Worm (Caenorhabditis elegans) whole organism, L2 larva: ENCODE results near the gene C49H3.6.
A peak's percentile ranks its signal among the peaks of the same experiment; 100 is the strongest.

Source experiments
- C34F6.9 ChIP-seq: fragments of 150-350 bp; optimal IDR thresholded peaks from 2 replicates; lab custom pipeline; 2014; ENCODE audit warnings: missing biosample characterization, missing genetic modification characterization
- R02D3.7 ChIP-seq: fragments of 150-350 bp; optimal IDR thresholded peaks from 2 replicates; lab custom pipeline; 2014; ENCODE audit warnings: missing biosample characterization, missing genetic modification characterization
- ZK546.5 ChIP-seq: sonication (generic microtip); optimal IDR thresholded peaks from 2 replicates; lab custom pipeline; 2017; ENCODE audit warnings: missing biosample characterization, missing genetic modification characterization
- alr-1 ChIP-seq: fragments of 150-350 bp; optimal IDR thresholded peaks from 2 replicates; lab custom pipeline; 2014; ENCODE audit warnings: missing biosample characterization, missing genetic modification characterization
- aly-2 ChIP-seq: fragments of 150-350 bp; optimal IDR thresholded peaks from 2 replicates; lab custom pipeline; 2014; ENCODE audit warnings: missing biosample characterization, missing genetic modification characterization
- ama-1 ChIP-seq: fragments of 150-350 bp; optimal IDR thresholded peaks from 2 replicates; lab custom pipeline; 2018; ENCODE audit warnings: inconsistent platforms
- blmp-1 ChIP-seq: sonication (generic microtip); optimal IDR thresholded peaks from 2 replicates; lab custom pipeline; 2017; ENCODE audit warnings: missing genetic modification characterization, mild to moderate bottlenecking, missing compliant biosample characterization, antibody characterized with exemption, moderate library complexity; ENCODE audit not compliant: insufficient read depth
- ceh-16 ChIP-seq: fragments of 150-350 bp; optimal IDR thresholded peaks from 2 replicates; lab custom pipeline; 2014; ENCODE audit warnings: missing biosample characterization, missing genetic modification characterization
- ceh-82 ChIP-seq: fragments of 150-350 bp; optimal IDR thresholded peaks from 2 replicates; lab custom pipeline; 2014; ENCODE audit warnings: missing biosample characterization, missing genetic modification characterization
- crh-2 ChIP-seq: sonication (generic microtip); optimal IDR thresholded peaks from 2 replicates; lab custom pipeline; 2017; ENCODE audit warnings: missing biosample characterization, missing genetic modification characterization
- dmd-4 ChIP-seq: sonication (generic microtip); optimal IDR thresholded peaks from 2 replicates; lab custom pipeline; 2017; ENCODE audit warnings: missing biosample characterization, missing genetic modification characterization
- egl-27 ChIP-seq: sonication (generic microtip); optimal IDR thresholded peaks from 3 replicates; lab custom pipeline; 2017; ENCODE audit warnings: missing biosample characterization, missing genetic modification reagents, missing genetic modification characterization
- elt-1 ChIP-seq: fragments of 150-350 bp; optimal IDR thresholded peaks from 2 replicates; lab custom pipeline; 2014; ENCODE audit warnings: missing biosample characterization, missing genetic modification characterization
- elt-3 ChIP-seq: sonication (generic microtip); optimal IDR thresholded peaks from 2 replicates; lab custom pipeline; 2017; ENCODE audit warnings: missing biosample characterization, missing genetic modification characterization
- gmeb-1 ChIP-seq: fragments of 150-350 bp; optimal IDR thresholded peaks from 2 replicates; lab custom pipeline; 2014; ENCODE audit warnings: missing biosample characterization, missing genetic modification characterization
- lin-11 ChIP-seq: fragments of 150-350 bp; sonication (generic microtip); optimal IDR thresholded peaks from 2 replicates; lab custom pipeline; 2014; ENCODE audit warnings: missing biosample characterization, missing genetic modification characterization, inconsistent platforms, mixed read lengths
- lin-13 ChIP-seq: fragments of 150-350 bp; optimal IDR thresholded peaks from 2 replicates; lab custom pipeline; 2014; ENCODE audit warnings: missing biosample characterization, missing genetic modification reagents, missing genetic modification characterization
- lin-39 ChIP-seq: fragments of 150-350 bp; optimal IDR thresholded peaks from 2 replicates; lab custom pipeline; 2014; ENCODE audit warnings: missing biosample characterization, missing genetic modification reagents, missing genetic modification characterization
- lsy-2 ChIP-seq, 2 experiments: fragments of 150-350 bp in 1 of 2; sonication (generic microtip) in 1 of 2; optimal IDR thresholded peaks; 2 replicates each; lab custom pipeline; 2014 to 2017; ENCODE audit warnings: missing biosample characterization in 2 of 2, missing genetic modification characterization in 2 of 2
- mab-5 ChIP-seq: fragments of 150-350 bp; optimal IDR thresholded peaks from 2 replicates; lab custom pipeline; 2014; ENCODE audit warnings: missing biosample characterization, missing genetic modification characterization
- mbf-1 ChIP-seq: sonication (generic microtip); optimal IDR thresholded peaks from 2 replicates; lab custom pipeline; 2017; ENCODE audit warnings: missing biosample characterization, missing genetic modification characterization
- mdl-1 ChIP-seq, 2 experiments: fragments of 150-350 bp in 1 of 2; sonication (generic microtip) in 1 of 2; optimal IDR thresholded peaks; 2 replicates each; lab custom pipeline; 2017; ENCODE audit warnings: missing biosample characterization in 2 of 2, missing genetic modification characterization in 2 of 2
- nhr-10 ChIP-seq: sonication (generic microtip); optimal IDR thresholded peaks from 2 replicates; lab custom pipeline; 2017; ENCODE audit warnings: missing biosample characterization, missing genetic modification characterization
- nhr-11 ChIP-seq: fragments of 150-350 bp; optimal IDR thresholded peaks from 2 replicates; lab custom pipeline; 2014; ENCODE audit warnings: missing biosample characterization, missing genetic modification characterization
- nhr-12 ChIP-seq: fragments of 150-350 bp; optimal IDR thresholded peaks from 2 replicates; lab custom pipeline; 2014; ENCODE audit warnings: missing biosample characterization, missing genetic modification characterization
- nhr-129 ChIP-seq: fragments of 150-350 bp; optimal IDR thresholded peaks from 2 replicates; lab custom pipeline; 2014; ENCODE audit warnings: missing biosample characterization, missing genetic modification characterization
- nhr-23 ChIP-seq: fragments of 150-350 bp; optimal IDR thresholded peaks from 2 replicates; lab custom pipeline; 2014; ENCODE audit warnings: missing biosample characterization, missing genetic modification reagents, missing genetic modification characterization
- nhr-237 ChIP-seq: fragments of 150-350 bp; optimal IDR thresholded peaks from 2 replicates; lab custom pipeline; 2014; ENCODE audit warnings: missing biosample characterization, missing genetic modification characterization
- nhr-25 ChIP-seq: fragments of 150-350 bp; sonication (generic microtip); optimal IDR thresholded peaks from 3 replicates; lab custom pipeline; 2014; ENCODE audit warnings: missing biosample characterization, missing genetic modification characterization
- nhr-6 ChIP-seq: fragments of 150-350 bp; optimal IDR thresholded peaks from 2 replicates; lab custom pipeline; 2014; ENCODE audit warnings: missing biosample characterization, missing genetic modification characterization
- nhr-77 ChIP-seq: fragments of 150-350 bp; optimal IDR thresholded peaks from 2 replicates; lab custom pipeline; 2014; ENCODE audit warnings: missing biosample characterization, missing genetic modification characterization
- peb-1 ChIP-seq: fragments of 150-350 bp; optimal IDR thresholded peaks from 2 replicates; lab custom pipeline; 2014; ENCODE audit warnings: missing biosample characterization, missing genetic modification characterization
- sem-4 ChIP-seq: fragments of 150-350 bp; optimal IDR thresholded peaks from 2 replicates; lab custom pipeline; 2014; ENCODE audit warnings: missing biosample characterization, missing genetic modification reagents, missing genetic modification characterization
- skn-1 ChIP-seq: sonication (generic microtip); optimal IDR thresholded peaks from 2 replicates; lab custom pipeline; 2017; ENCODE audit warnings: missing biosample characterization, missing genetic modification characterization
- sma-3 ChIP-seq: sonication (generic microtip); optimal IDR thresholded peaks from 2 replicates; lab custom pipeline; 2016; ENCODE audit warnings: missing genetic modification reagents, missing genetic modification characterization, missing compliant biosample characterization
- sma-9 ChIP-seq, 2 experiments: fragments of 150-350 bp in 1 of 2; sonication (generic microtip) in 1 of 2; optimal IDR thresholded peaks; 2 replicates each; lab custom pipeline; 2014 to 2016; ENCODE audit warnings: missing genetic modification characterization in 2 of 2, mild to moderate bottlenecking in 1 of 2, missing biosample characterization in 1 of 2, missing compliant biosample characterization in 1 of 2, missing genetic modification reagents in 1 of 2, moderate library complexity in 1 of 2
- snpc-4 ChIP-seq: fragments of 150-350 bp; optimal IDR thresholded peaks from 2 replicates; lab custom pipeline; 2014; ENCODE audit warnings: missing biosample characterization, missing genetic modification characterization
- unc-55 ChIP-seq: fragments of 150-350 bp; sonication (generic microtip); optimal IDR thresholded peaks from 3 replicates; lab custom pipeline; 2014; ENCODE audit warnings: missing biosample characterization, missing genetic modification reagents, missing genetic modification characterization
- unc-62 ChIP-seq: fragments of 150-350 bp; optimal IDR thresholded peaks from 2 replicates; lab custom pipeline; 2014; ENCODE audit warnings: missing biosample characterization, missing genetic modification reagents, missing genetic modification characterization
- zag-1 ChIP-seq: fragments of 150-350 bp; optimal IDR thresholded peaks from 2 replicates; lab custom pipeline; 2014; ENCODE audit warnings: missing biosample characterization, missing genetic modification characterization
- ztf-1 ChIP-seq: fragments of 200-800 bp; sonication (Bioruptor generic); conservative IDR thresholded peaks from 2 replicates; pipeline ENCODE4 v1.3.6; 2022; ENCODE audit warnings: missing genetic modification characterization, missing compliant biosample characterization
- ztf-11 ChIP-seq: sonication (generic microtip); optimal IDR thresholded peaks from 2 replicates; lab custom pipeline; 2017; ENCODE audit warnings: missing biosample characterization, missing genetic modification characterization
- ztf-4 ChIP-seq: fragments of 150-350 bp; optimal IDR thresholded peaks from 2 replicates; lab custom pipeline; 2014; ENCODE audit warnings: missing biosample characterization, missing genetic modification characterization

Gene C49H3.6

ce11 chrIV:7877781-7878180, 25.8 kb upstream of the C49H3.6 start, which contains the start of gene kin-26:
kin-26 (minus strand) TSS chrIV:7877881.
- TF ChIP-seq zag-1 (tag; lab: Kevin White, UChicago) (no peak), C34F6.9 (tag; lab: Kevin White, UChicago) (no peak), nhr-23 (no peak), nhr-12 (tag; lab: Kevin White, UChicago) (no peak), ztf-1 (GFP tag; lab: Robert Waterston, UW) (no peak), mdl-1 (tag; optimal IDR thresholded peaks at IDR 0.05; lab: Kevin White, UChicago) (no peak), nhr-25 (no peak), elt-1 (no peak), sma-9 (GFP tag; optimal IDR thresholded peaks at IDR 0.05; lab: Kevin White, UChicago) (no peak), sma-9 (tag; optimal IDR thresholded peaks at IDR 0.05; lab: Kevin White, UChicago) (no peak), unc-62 (GFP tag; lab: Kevin White, UChicago) (no peak)

ce11 chrIV:7879017-7879416, 24.5 kb upstream of the C49H3.6 start, which contains the start of gene srt-73:
srt-73 (plus strand) TSS chrIV:7879317.
- TF ChIP-seq lin-11 (tag; lab: Kevin White, UChicago), result no peak
- no peak for TF ChIP-seq skn-1 (tag; lab: Kevin White, UChicago)
- TF ChIP-seq mdl-1 (tag; optimal IDR thresholded peaks at IDR 0.05; lab: Kevin White, UChicago), result no peak
- no peak for TF ChIP-seq peb-1 (tag; lab: Kevin White, UChicago)
- no peak for TF ChIP-seq blmp-1 (tag; lab: Kevin White, UChicago)
- no peak for TF ChIP-seq ztf-11 (tag; lab: Kevin White, UChicago)
- no peak for TF ChIP-seq nhr-25
- no peak for TF ChIP-seq nhr-129 (tag; lab: Kevin White, UChicago)
- TF ChIP-seq ceh-16 (tag; lab: Kevin White, UChicago), result no peak
- TF ChIP-seq ZK546.5 (tag; lab: Kevin White, UChicago), result no peak
- no peak for TF ChIP-seq alr-1 (tag; lab: Kevin White, UChicago)
- no peak for TF ChIP-seq snpc-4 (tag; lab: Kevin White, UChicago)
- no peak for TF ChIP-seq unc-55 (GFP tag; lab: Kevin White, UChicago)
- TF ChIP-seq lin-39, result no peak
- TF ChIP-seq ama-1, result no peak

ce11 chrIV:7881166-7881565, 22.4 kb upstream of the C49H3.6 start:
- TF ChIP-seq lin-13 (GFP tag; lab: Kevin White, UChicago) (no peak), ztf-4 (tag; lab: Kevin White, UChicago) (no peak)

ce11 chrIV:7881726-7882125, 21.8 kb upstream of the C49H3.6 start, which contains the start of gene atic-1:
atic-1 (plus strand) TSS chrIV:7882026.
- TF ChIP-seq zag-1 (tag; lab: Kevin White, UChicago) (no peak), nhr-129 (tag; lab: Kevin White, UChicago) (no peak), ztf-11 (tag; lab: Kevin White, UChicago) (no peak), elt-3 (tag; lab: Kevin White, UChicago) (no peak), gmeb-1 (tag; lab: Kevin White, UChicago) (no peak), skn-1 (tag; lab: Kevin White, UChicago) (no peak), snpc-4 (tag; lab: Kevin White, UChicago) (no peak)
- TF ChIP-seq, all 48 proteins: peak for 0

- TF ChIP-seq R02D3.7 (tag; lab: Kevin White, UChicago), result no peak
- TF ChIP-seq unc-62 (GFP tag; lab: Kevin White, UChicago), result no peak
- no peak for TF ChIP-seq ceh-16 (tag; lab: Kevin White, UChicago)
- no peak for TF ChIP-seq egl-27
- TF ChIP-seq sma-3 (GFP tag; lab: Kevin White, UChicago), result no peak
- peak; percentile 18 for TF ChIP-seq crh-2 (tag; lab: Kevin White, UChicago)
- no peak for TF ChIP-seq lin-39
- TF ChIP-seq ceh-82, result no peak
- TF ChIP-seq dmd-4 (tag; lab: Kevin White, UChicago), result no peak
- no peak for TF ChIP-seq skn-1 (tag; lab: Kevin White, UChicago)
- no peak for TF ChIP-seq alr-1 (tag; lab: Kevin White, UChicago)
- no peak for TF ChIP-seq nhr-11 (tag; lab: Kevin White, UChicago)
- TF ChIP-seq nhr-129 (tag; lab: Kevin White, UChicago), result no peak
- TF ChIP-seq nhr-237 (tag; lab: Kevin White, UChicago), result no peak
- no peak for TF ChIP-seq blmp-1 (tag; lab: Kevin White, UChicago)
- peak; percentile 37 for TF ChIP-seq unc-55 (GFP tag; lab: Kevin White, UChicago)
- TF ChIP-seq lin-11 (tag; lab: Kevin White, UChicago), result no peak
- TF ChIP-seq ama-1, result no peak
- TF ChIP-seq nhr-6, result no peak
- TF ChIP-seq ZK546.5 (tag; lab: Kevin White, UChicago), result no peak
- no peak for TF ChIP-seq nhr-10 (tag; lab: Kevin White, UChicago)
- no peak for TF ChIP-seq nhr-77 (tag; lab: Kevin White, UChicago)
- no peak for TF ChIP-seq mdl-1 (tag; optimal IDR thresholded peaks at IDR 0.05; lab: Kevin White, UChicago)
- TF ChIP-seq lsy-2 (tag; optimal IDR thresholded peaks at IDR 0.05; lab: Kevin White, UChicago), result peak in 1 of 2 experiments; percentile 5
- TF ChIP-seq sem-4 (tag; lab: Kevin White, UChicago), result no peak
- TF ChIP-seq zag-1 (tag; lab: Kevin White, UChicago), result no peak
- peak; percentile 11 for TF ChIP-seq mab-5
- TF ChIP-seq aly-2 (tag; lab: Kevin White, UChicago), result no peak
- no peak for TF ChIP-seq ztf-1 (GFP tag; lab: Robert Waterston, UW)
- TF ChIP-seq nhr-23, result no peak
- TF ChIP-seq C34F6.9 (tag; lab: Kevin White, UChicago), result no peak
- no peak for TF ChIP-seq mbf-1 (tag; lab: Kevin White, UChicago)
Observed at ce11 chrIV:7897443-7897842, 6.1 kb upstream of the C49H3.6 start, which contains the start of gene ilys-4. ilys-4 (minus strand) TSS chrIV:7897543.
